Worm (Caenorhabditis elegans) whole organism, L4 larva: Measurements from ENCODE around the gene lat-2.

ENCODE experiments used
- arid-1 ChIP-seq: fragments of 200-800 bp; sonication (Bioruptor generic); conservative IDR thresholded peaks from 2 replicates; pipeline ENCODE4 v1.3.6; 2022; ENCODE audit warnings: missing genetic modification reagents, missing genetic modification characterization, missing compliant biosample characterization
- dpl-1 ChIP-seq: fragments of 150-350 bp; optimal IDR thresholded peaks from 2 replicates; lab custom pipeline; 2014; ENCODE audit warnings: missing biosample characterization, missing genetic modification reagents, missing genetic modification characterization

ce11 chrII:4391072-4391471 is 32.2 kb downstream of the lat-2 start:
- no peak for TF ChIP-seq arid-1 (GFP tag; lab: Robert Waterston, UW)
- no peak for TF ChIP-seq dpl-1 (GFP tag; lab: Kevin White, UChicago)
